Fruit fly (Drosophila melanogaster) whole organism, embryonic: Measurements from ENCODE around the gene Sfp79B.

Experiments
- Abd-B ChIP-seq: fragments of 200-800 bp; sonication (Bioruptor generic); optimal IDR thresholded peaks from 2 replicates; lab custom pipeline; 2018; ENCODE audit warnings: missing biosample characterization, mild to moderate bottlenecking, missing genetic modification characterization, moderate library complexity
- BEAF-32 ChIP-seq: fragments of 200-800 bp; sonication (Bioruptor generic); optimal IDR thresholded peaks from 3 replicates; lab custom pipeline; 2017; ENCODE audit warnings: missing biosample characterization, missing genetic modification characterization, mild to moderate bottlenecking, moderate library complexity, missing genetic modification reagents
- CG10209 ChIP-seq: fragments of 200-800 bp; sonication (Bioruptor generic); optimal IDR thresholded peaks from 3 replicates; lab custom pipeline; 2017; ENCODE audit warnings: missing biosample characterization, mild to moderate bottlenecking, missing genetic modification characterization, missing genetic modification reagents
- CG10274 ChIP-seq: fragments of 200-800 bp; sonication (Bioruptor generic); optimal IDR thresholded peaks from 3 replicates; lab custom pipeline; 2017; ENCODE audit warnings: missing biosample characterization, mild to moderate bottlenecking, missing genetic modification characterization
- CG10431 ChIP-seq: fragments of 200-800 bp; sonication (Bioruptor generic); optimal IDR thresholded peaks from 3 replicates; lab custom pipeline; 2018; ENCODE audit warnings: missing biosample characterization, mild to moderate bottlenecking, missing genetic modification characterization
- CG11247 ChIP-seq: fragments of 200-800 bp; sonication (Bioruptor generic); IDR thresholded peaks from 2 replicates; pipeline ENCODE4 v1.3.6; 2022; ENCODE audit warnings: missing biosample characterization, missing genetic modification characterization
- CG11398 ChIP-seq: fragments of 200-800 bp; sonication (Bioruptor generic); optimal IDR thresholded peaks from 2 replicates; lab custom pipeline; 2016; ENCODE audit warnings: missing biosample characterization, missing genetic modification characterization
- CG11723 ChIP-seq: fragments of 200-800 bp; sonication (Bioruptor generic); optimal IDR thresholded peaks from 2 replicates; lab custom pipeline; 2017; ENCODE audit warnings: missing biosample characterization, mild to moderate bottlenecking, missing genetic modification characterization
- CG12744 ChIP-seq: fragments of 200-800 bp; sonication (Bioruptor generic); optimal IDR thresholded peaks from 2 replicates; lab custom pipeline; 2016; ENCODE audit warnings: missing biosample characterization, missing genetic modification characterization
- CG13296 ChIP-seq: fragments of 200-800 bp; sonication (Bioruptor generic); optimal IDR thresholded peaks from 3 replicates; lab custom pipeline; 2018; ENCODE audit warnings: missing biosample characterization, mild to moderate bottlenecking, missing genetic modification characterization
- CG14441 ChIP-seq: fragments of 200-800 bp; sonication (Bioruptor generic); IDR thresholded peaks from 2 replicates; pipeline ENCODE4 v1.3.6; 2022; ENCODE audit warnings: missing biosample characterization, missing genetic modification characterization
- CG17802 ChIP-seq: fragments of 200-800 bp; sonication (Bioruptor generic); optimal IDR thresholded peaks from 2 replicates; lab custom pipeline; 2018; ENCODE audit warnings: missing biosample characterization, mild to moderate bottlenecking, missing genetic modification characterization, moderate library complexity
- CG1832 ChIP-seq: fragments of 200-800 bp; sonication (Bioruptor generic); optimal IDR thresholded peaks from 2 replicates; lab custom pipeline; 2017; ENCODE audit warnings: missing biosample characterization, mild to moderate bottlenecking, missing genetic modification characterization, inconsistent platforms
- CG18619 ChIP-seq: fragments of 200-800 bp; sonication (Bioruptor generic); optimal IDR thresholded peaks from 3 replicates; lab custom pipeline; 2017; ENCODE audit warnings: missing biosample characterization, mild to moderate bottlenecking, missing genetic modification characterization
- CG30403 ChIP-seq: fragments of 200-800 bp; sonication (Bioruptor generic); optimal IDR thresholded peaks from 3 replicates; lab custom pipeline; 2016; ENCODE audit warnings: missing biosample characterization, missing genetic modification characterization
- CG6854 ChIP-seq: fragments of 200-800 bp; sonication (Bioruptor generic); optimal IDR thresholded peaks from 3 replicates; lab custom pipeline; 2017; ENCODE audit warnings: missing biosample characterization, mild to moderate bottlenecking, missing genetic modification characterization
- CG8089 ChIP-seq: fragments of 200-800 bp; sonication (Bioruptor generic); optimal IDR thresholded peaks from 3 replicates; lab custom pipeline; 2016; ENCODE audit warnings: missing biosample characterization, missing genetic modification characterization
- CG8478 ChIP-seq: fragments of >200 bp; optimal IDR thresholded peaks from 2 replicates; lab custom pipeline; 2018
- CG8765 ChIP-seq: fragments of 200-800 bp; sonication (Bioruptor generic); IDR thresholded peaks from 2 replicates; pipeline ENCODE4 v1.3.6; 2022; ENCODE audit warnings: missing biosample characterization, missing genetic modification characterization
- CrebB ChIP-seq: fragments of 200-800 bp; sonication (Bioruptor generic); optimal IDR thresholded peaks from 3 replicates; lab custom pipeline; 2018; ENCODE audit warnings: missing biosample characterization, mild to moderate bottlenecking, missing genetic modification characterization
- Doc2 ChIP-seq: fragments of 200-800 bp; sonication (Bioruptor generic); IDR thresholded peaks from 2 replicates; pipeline ENCODE4 v1.3.6; 2022; ENCODE audit warnings: missing biosample characterization, missing genetic modification characterization
- GATAe ChIP-seq: fragments of 200-800 bp; sonication (Bioruptor generic); conservative IDR thresholded peaks from 2 replicates; pipeline ENCODE4 v1.3.6; 2022; ENCODE audit warnings: missing biosample characterization, missing genetic modification characterization
- HLH54F ChIP-seq: fragments of 200-800 bp; sonication (Bioruptor generic); optimal IDR thresholded peaks from 3 replicates; lab custom pipeline; 2016; ENCODE audit warnings: missing biosample characterization, missing genetic modification characterization
- HLHmδ ChIP-seq: fragments of 200-800 bp; sonication (Bioruptor generic); optimal IDR thresholded peaks from 2 replicates; lab custom pipeline; 2018; ENCODE audit warnings: missing biosample characterization, mild to moderate bottlenecking, missing genetic modification characterization, moderate library complexity
- HmgD ChIP-seq: fragments of 200-800 bp; sonication (Bioruptor generic); optimal IDR thresholded peaks from 3 replicates; lab custom pipeline; 2016; ENCODE audit warnings: missing biosample characterization, missing genetic modification characterization
- Lim3 ChIP-seq: fragments of 200-800 bp; sonication (Bioruptor generic); IDR thresholded peaks from 2 replicates; pipeline ENCODE4 v1.3.6; 2022; ENCODE audit warnings: missing biosample characterization, missing genetic modification characterization
- MBD-R2 ChIP-seq: fragments of 200-800 bp; sonication (Bioruptor generic); IDR thresholded peaks from 2 replicates; pipeline ENCODE4 v1.3.6; 2022; ENCODE audit warnings: missing biosample characterization, missing genetic modification characterization
- NfI ChIP-seq: fragments of 200-800 bp; sonication (Bioruptor generic); optimal IDR thresholded peaks from 3 replicates; lab custom pipeline; 2018; ENCODE audit warnings: missing biosample characterization, mild to moderate bottlenecking, missing genetic modification characterization, moderate library complexity
- Stat92E ChIP-seq, 3 experiments: fragments of >200 bp in 2 of 3; fragments of 200-800 bp in 1 of 3; sonication (Bioruptor generic) in 1 of 3; optimal IDR thresholded peaks; 2 replicates each; lab custom pipeline; 2017 to 2019; ENCODE audit warnings: missing biosample characterization in 3 of 3, missing genetic modification characterization in 3 of 3, mild to moderate bottlenecking in 1 of 3, moderate library complexity in 1 of 3
- al ChIP-seq: fragments of 200-800 bp; sonication (Bioruptor generic); IDR thresholded peaks from 2 replicates; pipeline ENCODE4 v1.3.6; 2022; ENCODE audit warnings: missing biosample characterization, missing genetic modification characterization
- ase ChIP-seq: fragments of 200-800 bp; sonication (Bioruptor generic); IDR thresholded peaks from 3 replicates; pipeline ENCODE4 v1.3.6; 2022; ENCODE audit warnings: missing biosample characterization, missing genetic modification characterization
- ash1 ChIP-seq: fragments of 200-800 bp; sonication (Bioruptor generic); optimal IDR thresholded peaks from 2 replicates; lab custom pipeline; 2018; ENCODE audit warnings: missing biosample characterization, mild to moderate bottlenecking, missing genetic modification characterization
- btn ChIP-seq: fragments of 200-800 bp; sonication (Bioruptor generic); optimal IDR thresholded peaks from 2 replicates; lab custom pipeline; 2016; ENCODE audit warnings: missing biosample characterization, missing genetic modification characterization
- cas ChIP-seq: fragments of 200-800 bp; sonication (Bioruptor generic); IDR thresholded peaks from 2 replicates; pipeline ENCODE4 v1.3.6; 2022; ENCODE audit warnings: missing biosample characterization, missing genetic modification characterization
- crc ChIP-seq: fragments of 200-800 bp; sonication (Bioruptor generic); optimal IDR thresholded peaks from 2 replicates; lab custom pipeline; 2016; ENCODE audit warnings: missing biosample characterization, missing genetic modification characterization
- croc ChIP-seq: fragments of 200-800 bp; sonication (Bioruptor generic); conservative IDR thresholded peaks from 3 replicates; pipeline ENCODE4 v1.3.6; 2022; ENCODE audit warnings: missing biosample characterization, missing genetic modification characterization
- dmrt99B ChIP-seq: fragments of 200-800 bp; sonication (Bioruptor generic); optimal IDR thresholded peaks from 2 replicates; lab custom pipeline; 2018; ENCODE audit warnings: missing biosample characterization, mild to moderate bottlenecking, missing genetic modification characterization, moderate library complexity
- exex ChIP-seq: fragments of 200-800 bp; sonication (Bioruptor generic); optimal IDR thresholded peaks from 4 replicates; lab custom pipeline; 2018; ENCODE audit warnings: missing biosample characterization, mild to moderate bottlenecking, missing genetic modification characterization, moderate library complexity
- gce ChIP-seq: fragments of 200-800 bp; sonication (Bioruptor generic); IDR thresholded peaks from 3 replicates; pipeline ENCODE4 v1.3.6; 2022; ENCODE audit warnings: missing biosample characterization, missing genetic modification characterization
- her ChIP-seq: fragments of 200-800 bp; sonication (Bioruptor generic); optimal IDR thresholded peaks from 2 replicates; lab custom pipeline; 2016; ENCODE audit warnings: missing biosample characterization, missing genetic modification characterization
- ind ChIP-seq: fragments of 200-800 bp; sonication (Bioruptor generic); optimal IDR thresholded peaks from 3 replicates; lab custom pipeline; 2016; ENCODE audit warnings: missing biosample characterization, missing genetic modification characterization
- jumu ChIP-seq: fragments of 200-800 bp; sonication (Bioruptor generic); optimal IDR thresholded peaks from 3 replicates; lab custom pipeline; 2016; ENCODE audit warnings: missing biosample characterization, missing genetic modification characterization
- kay ChIP-seq: fragments of 200-800 bp; sonication (Bioruptor generic); optimal IDR thresholded peaks from 2 replicates; lab custom pipeline; 2016; ENCODE audit warnings: missing biosample characterization, missing genetic modification characterization
- pfk ChIP-seq: fragments of 200-800 bp; sonication (Bioruptor generic); optimal IDR thresholded peaks from 2 replicates; lab custom pipeline; 2018; ENCODE audit warnings: missing biosample characterization, mild to moderate bottlenecking, missing genetic modification characterization, moderate library complexity
- pho ChIP-seq: fragments of 200-800 bp; sonication (Bioruptor generic); optimal IDR thresholded peaks from 2 replicates; lab custom pipeline; 2016; ENCODE audit warnings: missing biosample characterization, missing genetic modification characterization
- pita ChIP-seq: fragments of 200-800 bp; sonication (Bioruptor generic); optimal IDR thresholded peaks from 2 replicates; lab custom pipeline; 2017; ENCODE audit warnings: missing biosample characterization, mild to moderate bottlenecking, missing genetic modification characterization
- ro ChIP-seq: fragments of 200-800 bp; sonication (Bioruptor generic); IDR thresholded peaks from 2 replicates; pipeline ENCODE4 v1.3.6; 2022; ENCODE audit warnings: missing biosample characterization, missing genetic modification characterization
- scrt ChIP-seq: fragments of 200-800 bp; sonication (Bioruptor generic); optimal IDR thresholded peaks from 2 replicates; lab custom pipeline; 2018; ENCODE audit warnings: missing biosample characterization, mild to moderate bottlenecking, missing genetic modification characterization, moderate library complexity
- sens-2 ChIP-seq: fragments of 200-800 bp; sonication (Bioruptor generic); IDR thresholded peaks from 2 replicates; pipeline ENCODE4 v1.3.6; 2022; ENCODE audit warnings: missing biosample characterization, missing genetic modification characterization
- so ChIP-seq: fragments of 200-800 bp; sonication (Bioruptor generic); IDR thresholded peaks from 3 replicates; pipeline ENCODE4 v1.3.6; 2022; ENCODE audit warnings: missing biosample characterization, missing genetic modification characterization
- ttk ChIP-seq: fragments of 200-800 bp; sonication (Bioruptor generic); IDR thresholded peaks from 2 replicates; pipeline ENCODE4 v2.1.2; 2022; ENCODE audit warnings: missing biosample characterization, missing genetic modification characterization

Gene Sfp79B

dm6 chr3L:22071687-22072394 is 8.3 kb upstream of the Sfp79B start, which contains the start of gene CG7139 (continued):
- no peak for TF ChIP-seq HmgD (GFP tag; lab: Kevin White, UChicago)
- TF ChIP-seq GATAe (GFP tag; lab: Robert Waterston, UW), result no peak
- no peak for TF ChIP-seq her (GFP tag; lab: Kevin White, UChicago)
- no peak for TF ChIP-seq so (GFP tag; lab: Robert Waterston, UW)
- no peak for TF ChIP-seq Doc2 (GFP tag; lab: Robert Waterston, UW)
- TF ChIP-seq ind (GFP tag; lab: Kevin White, UChicago), result no peak
- no peak for TF ChIP-seq btn (GFP tag; lab: Kevin White, UChicago)
- no peak for TF ChIP-seq CG8765 (GFP tag; lab: Robert Waterston, UW)
- TF ChIP-seq CG11398 (GFP tag; lab: Kevin White, UChicago), result no peak
- TF ChIP-seq cas (GFP tag; lab: Robert Waterston, UW), result no peak
- no peak for TF ChIP-seq croc
- TF ChIP-seq scrt (GFP tag; lab: Kevin White, UChicago), result no peak
- TF ChIP-seq CG10274 (GFP tag; lab: Kevin White, UChicago), result no peak
- no peak for TF ChIP-seq CG11247
- TF ChIP-seq CG8089 (GFP tag; lab: Kevin White, UChicago), result no peak
- TF ChIP-seq CG14441 (GFP tag; lab: Robert Waterston, UW), result no peak
- no peak for TF ChIP-seq CG8478 (lab: Kevin White, UChicago)
- no peak for TF ChIP-seq CrebB (tag; lab: Kevin White, UChicago)
- TF ChIP-seq jumu (GFP tag; lab: Kevin White, UChicago), result no peak
- TF ChIP-seq pita (GFP tag; lab: Kevin White, UChicago), result no peak
- peak; percentile 8 for TF ChIP-seq Abd-B (GFP tag; lab: Kevin White, UChicago)
- no peak for TF ChIP-seq crc (GFP tag; lab: Kevin White, UChicago)
- TF ChIP-seq CG1832 (GFP tag; lab: Kevin White, UChicago), result no peak
- TF ChIP-seq CG12744 (GFP tag; lab: Kevin White, UChicago), result no peak
- no peak for TF ChIP-seq pfk (GFP tag; lab: Kevin White, UChicago)
- TF ChIP-seq al (GFP tag; lab: Robert Waterston, UW), result no peak
- no peak for TF ChIP-seq CG11723 (GFP tag; lab: Kevin White, UChicago)
- no peak for TF ChIP-seq HLH54F (GFP tag; lab: Kevin White, UChicago)
- no peak for TF ChIP-seq pho (GFP tag; lab: Kevin White, UChicago)
- no peak for TF ChIP-seq exex (tag; lab: Kevin White, UChicago)
- TF ChIP-seq HLHmδ (GFP tag; lab: Kevin White, UChicago), result no peak
- peak; percentile 44 for TF ChIP-seq MBD-R2
- TF ChIP-seq CG10209 (GFP tag; lab: Kevin White, UChicago), result no peak
- TF ChIP-seq gce (GFP tag; lab: Robert Waterston, UW), result no peak
- no peak for TF ChIP-seq ash1 (GFP tag; lab: Kevin White, UChicago)
- TF ChIP-seq BEAF-32 (GFP tag; lab: Kevin White, UChicago), result peak; percentile 81
- TF ChIP-seq Stat92E (GFP tag; optimal IDR thresholded peaks at IDR 0.05; lab: Kevin White, UChicago), result no peak
- no peak for TF ChIP-seq CG10431
- peak; percentile 1 for TF ChIP-seq CG18619 (GFP tag; lab: Kevin White, UChicago)
- no peak for TF ChIP-seq NfI (GFP tag; lab: Kevin White, UChicago)
- no peak for TF ChIP-seq ase
- no peak for TF ChIP-seq ro (GFP tag; lab: Robert Waterston, UW)
- TF ChIP-seq CG30403 (GFP tag; lab: Kevin White, UChicago), result peak; percentile 37
- TF ChIP-seq Lim3 (GFP tag; lab: Robert Waterston, UW), result no peak
- no peak for TF ChIP-seq ttk
- TF ChIP-seq kay (GFP tag; lab: Kevin White, UChicago), result no peak
- TF ChIP-seq dmrt99B (tag; lab: Kevin White, UChicago), result no peak
- peak; percentile 8 for TF ChIP-seq CG13296 (GFP tag; lab: Kevin White, UChicago)
- no peak for TF ChIP-seq CG17802 (tag; lab: Kevin White, UChicago)
- no peak for TF ChIP-seq CG6854 (GFP tag; lab: Kevin White, UChicago)
- TF ChIP-seq sens-2, result no peak
